Worm (Caenorhabditis elegans): Measurements from ENCODE around the gene ZC190.6.

ce11 chrV:8670759-8671158, 6.3 kb downstream of the ZC190.6 start:
- TF ChIP-seq lin-11 (tag; optimal IDR thresholded peaks at IDR 0.05), result no peak
- no peak for TF ChIP-seq che-1 (tag; optimal IDR thresholded peaks at IDR 0.05)
- TF ChIP-seq zip-5 (tag; optimal IDR thresholded peaks at IDR 0.05), result no peak
- TF ChIP-seq ceh-34 (tag; optimal IDR thresholded peaks at IDR 0.05), result no peak
- TF ChIP-seq sox-4 (tag; optimal IDR thresholded peaks at IDR 0.05), result no peak
- no peak for TF ChIP-seq nfya-1 (tag; optimal IDR thresholded peaks at IDR 0.05)
- no peak for TF ChIP-seq ceh-45 (GFP tag; IDR thresholded peaks at IDR 0.05)
- TF ChIP-seq ceh-9 (tag; optimal IDR thresholded peaks at IDR 0.05), result no peak
- no peak for TF ChIP-seq ttx-3 (tag; optimal IDR thresholded peaks at IDR 0.05)
- TF ChIP-seq mec-3 (tag; optimal IDR thresholded peaks at IDR 0.05; ENCODE audit: borderline replicate concordance), result no peak
- no peak for TF ChIP-seq eyg-1 (tag; optimal IDR thresholded peaks at IDR 0.05)
- no peak for TF ChIP-seq fax-1 (tag; optimal IDR thresholded peaks at IDR 0.05)

Data from whole organism, late embryonic.